Worm (Caenorhabditis elegans) whole organism, L1 larva: ENCODE results near the gene ttbk-8.2.

Experiments used
- F16B12.6 ChIP-seq: fragments of 150-350 bp; optimal IDR thresholded peaks from 2 replicates; lab custom pipeline; 2014; ENCODE audit warnings: missing biosample characterization, missing genetic modification characterization
- irx-1 ChIP-seq: sonication (generic microtip); optimal IDR thresholded peaks from 2 replicates; lab custom pipeline; 2016; ENCODE audit warnings: missing genetic modification characterization, missing compliant biosample characterization
- jun-1 ChIP-seq: fragments of 150-350 bp; optimal IDR thresholded peaks from 2 replicates; lab custom pipeline; 2014; ENCODE audit warnings: missing biosample characterization, missing genetic modification reagents, missing genetic modification characterization
- lin-13 ChIP-seq: fragments of 150-350 bp; optimal IDR thresholded peaks from 2 replicates; lab custom pipeline; 2014; ENCODE audit warnings: missing biosample characterization, missing genetic modification reagents, missing genetic modification characterization
- nhr-71 ChIP-seq: sonication (generic microtip); optimal IDR thresholded peaks from 2 replicates; lab custom pipeline; 2016; ENCODE audit warnings: mild to moderate bottlenecking, missing genetic modification characterization, moderate library complexity, missing compliant biosample characterization
- unc-86 ChIP-seq: sonication (generic microtip); optimal IDR thresholded peaks from 2 replicates; lab custom pipeline; 2016; ENCODE audit warnings: missing genetic modification characterization, missing compliant biosample characterization
- ztf-4 ChIP-seq: fragments of 150-350 bp; optimal IDR thresholded peaks from 2 replicates; lab custom pipeline; 2014; ENCODE audit warnings: missing biosample characterization, missing genetic modification characterization

DNA sequence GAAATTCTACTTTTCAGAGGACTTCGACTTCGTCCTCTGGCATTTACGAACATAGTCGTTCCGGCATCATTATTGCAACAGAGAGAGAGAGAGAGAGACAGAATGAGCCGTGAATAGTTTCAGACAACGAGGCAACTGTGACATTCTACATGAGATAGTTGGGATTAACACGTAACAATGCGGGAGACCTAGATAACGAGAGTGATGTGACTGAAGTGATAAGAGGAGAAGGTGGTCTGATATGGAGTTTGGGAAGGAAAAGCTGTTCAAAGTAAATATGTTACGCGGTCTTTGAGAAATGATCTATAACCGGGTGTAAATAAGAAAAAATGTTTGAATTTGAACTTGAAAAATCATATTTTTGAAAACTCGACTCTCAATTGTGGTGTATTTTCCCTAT, 27.7 kb downstream of the ttbk-8.2 start:
- TF ChIP-seq unc-86 (tag; lab: Kevin White, UChicago): no peak
- no peak for TF ChIP-seq jun-1 (tag; lab: Kevin White, UChicago)
- no peak for TF ChIP-seq lin-13 (GFP tag; lab: Kevin White, UChicago)
- TF ChIP-seq ztf-4 (tag; lab: Kevin White, UChicago): no peak
- TF ChIP-seq nhr-71 (tag; lab: Kevin White, UChicago): no peak
- TF ChIP-seq irx-1 (tag; lab: Kevin White, UChicago): no peak
- TF ChIP-seq F16B12.6: no peak
